Worm (Caenorhabditis elegans) whole organism, mixed stage, embryonic: ENCODE data around the gene F56C4.2.

ENCODE experiments used
- bed-3 ChIP-seq: fragments of 200-800 bp; sonication (Bioruptor generic); optimal IDR thresholded peaks from 3 replicates; lab custom pipeline; 2018; ENCODE audit warnings: mild to moderate bottlenecking, missing genetic modification characterization, moderate library complexity, missing compliant biosample characterization
- blmp-1 ChIP-seq: fragments of 150-350 bp; optimal IDR thresholded peaks from 2 replicates; lab custom pipeline; 2014; ENCODE audit warnings: missing biosample characterization, missing genetic modification characterization
- ceh-39 ChIP-seq: fragments of 150-350 bp; optimal IDR thresholded peaks from 2 replicates; lab custom pipeline; 2014; ENCODE audit warnings: missing biosample characterization, missing genetic modification characterization
- ceh-43 ChIP-seq: fragments of 200-800 bp; sonication (Bioruptor generic); optimal IDR thresholded peaks from 2 replicates; lab custom pipeline; 2018; ENCODE audit warnings: mild to moderate bottlenecking, missing genetic modification characterization, moderate library complexity, missing compliant biosample characterization
- ces-1 ChIP-seq: fragments of 150-350 bp; optimal IDR thresholded peaks from 2 replicates; lab custom pipeline; 2014; ENCODE audit warnings: missing biosample characterization, missing genetic modification reagents, missing genetic modification characterization
- cnd-1 ChIP-seq: fragments of 200-800 bp; sonication (Bioruptor generic); optimal IDR thresholded peaks from 2 replicates; lab custom pipeline; 2018; ENCODE audit warnings: mild to moderate bottlenecking, missing genetic modification characterization, missing compliant biosample characterization
- drap-1 ChIP-seq: fragments of 200-800 bp; sonication (Bioruptor generic); optimal IDR thresholded peaks from 3 replicates; lab custom pipeline; 2018; ENCODE audit warnings: mild to moderate bottlenecking, missing genetic modification characterization, missing compliant biosample characterization
- elt-1 ChIP-seq: sonication (generic microtip); optimal IDR thresholded peaks from 2 replicates; lab custom pipeline; 2017; ENCODE audit warnings: missing genetic modification characterization, mild to moderate bottlenecking, missing compliant biosample characterization, antibody characterized with exemption, moderate library complexity, borderline replicate concordance; ENCODE audit not compliant: insufficient read depth
- elt-3 ChIP-seq: fragments of 150-350 bp; optimal IDR thresholded peaks from 2 replicates; lab custom pipeline; 2014; ENCODE audit warnings: missing biosample characterization, missing genetic modification characterization
- flh-1 ChIP-seq: fragments of 200-800 bp; sonication (Bioruptor generic); optimal IDR thresholded peaks from 2 replicates; lab custom pipeline; 2018; ENCODE audit warnings: mild to moderate bottlenecking, missing genetic modification characterization, moderate library complexity, missing compliant biosample characterization
- ham-2 ChIP-seq: fragments of 200-800 bp; sonication (Bioruptor generic); optimal IDR thresholded peaks from 2 replicates; lab custom pipeline; 2018; ENCODE audit warnings: mild to moderate bottlenecking, missing genetic modification characterization, missing compliant biosample characterization
- hlh-1 ChIP-seq: fragments of 150-350 bp; optimal IDR thresholded peaks from 2 replicates; lab custom pipeline; 2014; ENCODE audit warnings: missing biosample characterization, missing genetic modification reagents, missing genetic modification characterization
- lin-13 ChIP-seq: fragments of 150-350 bp; optimal IDR thresholded peaks from 2 replicates; lab custom pipeline; 2014; ENCODE audit warnings: missing biosample characterization, missing genetic modification characterization
- lin-32 ChIP-seq: fragments of 200-800 bp; sonication (Bioruptor generic); optimal IDR thresholded peaks from 2 replicates; lab custom pipeline; 2018; ENCODE audit warnings: mild to moderate bottlenecking, missing genetic modification characterization, missing compliant biosample characterization
- lsy-2 ChIP-seq: fragments of 150-350 bp; optimal IDR thresholded peaks from 2 replicates; lab custom pipeline; 2014; ENCODE audit warnings: missing biosample characterization, missing genetic modification characterization
- mab-5 ChIP-seq: fragments of 150-350 bp; optimal IDR thresholded peaks from 2 replicates; lab custom pipeline; 2014; ENCODE audit warnings: missing biosample characterization, missing genetic modification characterization
- mep-1 ChIP-seq: fragments of 150-350 bp; optimal IDR thresholded peaks from 2 replicates; lab custom pipeline; 2017; ENCODE audit warnings: missing biosample characterization, missing genetic modification reagents, missing genetic modification characterization, inconsistent platforms
- mls-2 ChIP-seq: sonication (generic microtip); optimal IDR thresholded peaks from 2 replicates; lab custom pipeline; 2016; ENCODE audit warnings: mild to moderate bottlenecking, missing genetic modification characterization, moderate library complexity, missing compliant biosample characterization
- nhr-12 ChIP-seq: fragments of 150-350 bp; optimal IDR thresholded peaks from 2 replicates; lab custom pipeline; 2014; ENCODE audit warnings: missing biosample characterization, missing genetic modification characterization
- nhr-2 ChIP-seq: fragments of 150-350 bp; optimal IDR thresholded peaks from 2 replicates; lab custom pipeline; 2014; ENCODE audit warnings: missing biosample characterization, missing genetic modification characterization
- nhr-237 ChIP-seq: fragments of 150-350 bp; optimal IDR thresholded peaks from 2 replicates; lab custom pipeline; 2014; ENCODE audit warnings: missing biosample characterization, missing genetic modification characterization
- nhr-28 ChIP-seq: fragments of 150-350 bp; optimal IDR thresholded peaks from 2 replicates; lab custom pipeline; 2014; ENCODE audit warnings: missing biosample characterization, missing genetic modification characterization
- pha-4 ChIP-seq: fragments of 150-350 bp; optimal IDR thresholded peaks from 2 replicates; lab custom pipeline; 2018; ENCODE audit warnings: missing biosample characterization, missing genetic modification reagents, missing genetic modification characterization
- sem-2 ChIP-seq: fragments of 200-800 bp; sonication (Bioruptor generic); optimal IDR thresholded peaks from 2 replicates; lab custom pipeline; 2018; ENCODE audit warnings: mild to moderate bottlenecking, missing genetic modification characterization, missing compliant biosample characterization
- snpc-4 ChIP-seq: fragments of 150-350 bp; optimal IDR thresholded peaks from 2 replicates; lab custom pipeline; 2014; ENCODE audit warnings: missing biosample characterization, missing genetic modification characterization
- sptf-1 ChIP-seq: sonication (generic microtip); optimal IDR thresholded peaks from 2 replicates; lab custom pipeline; 2017; ENCODE audit warnings: mild to moderate bottlenecking, missing genetic modification characterization, moderate library complexity, missing compliant biosample characterization
- tbx-8 ChIP-seq: fragments of 200-800 bp; sonication (Bioruptor generic); optimal IDR thresholded peaks from 2 replicates; lab custom pipeline; 2018; ENCODE audit warnings: mild to moderate bottlenecking, missing genetic modification characterization, moderate library complexity, missing compliant biosample characterization
- unc-39 ChIP-seq: fragments of 150-350 bp; optimal IDR thresholded peaks from 2 replicates; lab custom pipeline; 2014; ENCODE audit warnings: missing biosample characterization, missing genetic modification characterization
- unc-62 ChIP-seq: fragments of 150-350 bp; optimal IDR thresholded peaks from 2 replicates; lab custom pipeline; 2014; ENCODE audit warnings: missing biosample characterization, missing genetic modification reagents, missing genetic modification characterization
- zip-8 ChIP-seq: fragments of 150-350 bp; optimal IDR thresholded peaks from 2 replicates; lab custom pipeline; 2014; ENCODE audit warnings: missing biosample characterization, missing genetic modification characterization
- ztf-11 ChIP-seq: fragments of 150-350 bp; optimal IDR thresholded peaks from 2 replicates; lab custom pipeline; 2014; ENCODE audit warnings: missing biosample characterization, missing genetic modification characterization

F56C4.2 gene

DNA sequence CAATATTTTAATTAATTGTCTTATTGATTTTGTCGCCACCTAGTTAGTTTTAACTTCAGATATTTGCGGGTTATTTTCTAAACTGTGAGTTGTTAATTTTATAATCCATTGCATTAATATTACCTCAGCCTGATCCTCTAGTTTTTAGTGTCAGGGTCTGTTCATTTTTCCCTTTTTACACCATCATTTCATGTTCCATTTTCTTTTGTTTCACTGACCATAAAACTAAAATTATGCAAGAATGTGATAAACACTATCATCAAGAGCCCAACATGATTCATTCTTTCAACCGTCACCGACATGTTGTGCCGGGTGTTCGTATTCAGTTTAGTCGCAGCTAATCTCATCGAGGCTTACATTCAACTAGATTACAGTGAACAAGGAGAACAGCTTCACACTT, at the start of gene F56C4.2:
Gene F56C4.2, plus strand, starts transcription at position 301 of the 400 bp plus-strand sequence.
- TF ChIP-seq snpc-4 (tag; lab: Kevin White, UChicago) = no peak
- TF ChIP-seq nhr-12 = no peak
- no peak for TF ChIP-seq tbx-8 (GFP tag; lab: Kevin White, UChicago)
- no peak for TF ChIP-seq lsy-2
- TF ChIP-seq ceh-39 (tag; lab: Kevin White, UChicago) = no peak
- no peak for TF ChIP-seq ces-1 (GFP tag; lab: Kevin White, UChicago)
- no peak for TF ChIP-seq ztf-11 (tag; lab: Kevin White, UChicago)
- TF ChIP-seq elt-1 (tag; lab: Kevin White, UChicago) = no peak
- no peak for TF ChIP-seq elt-3 (tag; lab: Kevin White, UChicago)
- no peak for TF ChIP-seq blmp-1 (tag; lab: Kevin White, UChicago)
- no peak for TF ChIP-seq nhr-28 (tag; lab: Kevin White, UChicago)
- TF ChIP-seq ceh-43 (GFP tag; lab: Kevin White, UChicago) = no peak
- no peak for TF ChIP-seq pha-4 (tag; lab: Kevin White, UChicago)
- TF ChIP-seq lin-32 (GFP tag; lab: Kevin White, UChicago) = no peak
- TF ChIP-seq bed-3 = no peak
- TF ChIP-seq sem-2 = no peak
- TF ChIP-seq hlh-1 (tag; lab: Kevin White, UChicago) = no peak
- no peak for TF ChIP-seq zip-8 (tag; lab: Kevin White, UChicago)

DNA sequence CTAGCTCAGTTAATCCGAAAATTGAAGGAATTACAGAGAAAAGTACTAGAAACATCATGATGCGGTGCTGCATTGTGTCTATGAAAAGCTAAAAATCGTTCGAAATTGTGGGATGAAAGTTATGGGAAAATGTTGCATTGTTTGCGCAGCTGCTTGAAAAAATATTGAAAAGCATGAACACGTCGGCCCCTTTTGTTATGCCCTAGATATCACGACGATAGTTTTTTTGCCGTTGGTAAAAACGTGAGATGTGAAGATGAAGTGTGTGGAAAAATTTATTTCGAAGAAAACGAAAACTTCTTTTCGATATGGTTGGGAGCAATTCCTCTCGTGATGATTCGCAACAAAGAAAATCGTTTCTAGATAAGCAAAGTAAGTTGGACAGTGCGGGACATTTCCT, 48.4 kb upstream of the F56C4.2 start, which contains the start of the genes C43F9.5 and nkb-2:
Gene C43F9.5, minus strand, starts transcription at position 101 of the 400 bp plus-strand sequence.
Gene nkb-2, plus strand, starts transcription at position 277 of the 400 bp plus-strand sequence.
- TF ChIP-seq tbx-8 (GFP tag; lab: Kevin White, UChicago) (no peak), flh-1 (no peak), nhr-12 (no peak), mep-1 (tag; lab: Kevin White, UChicago) (no peak), bed-3 (no peak), nhr-237 (tag; lab: Kevin White, UChicago) (no peak), elt-1 (tag; lab: Kevin White, UChicago) (no peak), unc-39 (no peak), hlh-1 (tag; lab: Kevin White, UChicago) (no peak), cnd-1 (no peak), ceh-39 (tag; lab: Kevin White, UChicago) (no peak), elt-3 (tag; lab: Kevin White, UChicago) (no peak), sem-2 (no peak), ham-2 (GFP tag; lab: Kevin White, UChicago) (no peak), unc-62 (GFP tag; lab: Kevin White, UChicago) (no peak), nhr-2 (tag; lab: Kevin White, UChicago) (no peak)

- TF ChIP-seq zip-8 (tag; lab: Kevin White, UChicago) = no peak
- no peak for TF ChIP-seq elt-3 (tag; lab: Kevin White, UChicago)
- TF ChIP-seq lin-32 (GFP tag; lab: Kevin White, UChicago) = no peak
- no peak for TF ChIP-seq unc-39
- no peak for TF ChIP-seq sptf-1 (tag; lab: Kevin White, UChicago)
- TF ChIP-seq drap-1 = no peak
- no peak for TF ChIP-seq mls-2 (tag; lab: Kevin White, UChicago)
- no peak for TF ChIP-seq snpc-4 (tag; lab: Kevin White, UChicago)
- TF ChIP-seq nhr-237 (tag; lab: Kevin White, UChicago) = no peak
Observed at ce11 chrIV:10593570-10593969, 45.5 kb upstream of the F56C4.2 start, which contains the start of gene C43F9.7. Gene C43F9.7, minus strand, starts transcription at chrIV:10593670.

- no peak for TF ChIP-seq tbx-8 (GFP tag; lab: Kevin White, UChicago)
- no peak for TF ChIP-seq ham-2 (GFP tag; lab: Kevin White, UChicago)
- TF ChIP-seq lin-13 (tag; lab: Kevin White, UChicago) = no peak
- TF ChIP-seq nhr-28 (tag; lab: Kevin White, UChicago) = no peak
- no peak for TF ChIP-seq nhr-237 (tag; lab: Kevin White, UChicago)
- no peak for TF ChIP-seq mls-2 (tag; lab: Kevin White, UChicago)
- TF ChIP-seq bed-3 = no peak
- TF ChIP-seq snpc-4 (tag; lab: Kevin White, UChicago) = no peak
- no peak for TF ChIP-seq pha-4 (tag; lab: Kevin White, UChicago)
- TF ChIP-seq mab-5 (tag; lab: Kevin White, UChicago) = no peak
- no peak for TF ChIP-seq sem-2
- no peak for TF ChIP-seq elt-1 (tag; lab: Kevin White, UChicago)
Observed at ce11 chrIV:10596505-10596904, 42.6 kb upstream of the F56C4.2 start, which contains the start of gene C43F9.11. Gene C43F9.11, plus strand, starts transcription at chrIV:10596805.
